Fruit fly (Drosophila melanogaster): Measurements from ENCODE around the gene Egfrap.

Gene Egfrap

DNA sequence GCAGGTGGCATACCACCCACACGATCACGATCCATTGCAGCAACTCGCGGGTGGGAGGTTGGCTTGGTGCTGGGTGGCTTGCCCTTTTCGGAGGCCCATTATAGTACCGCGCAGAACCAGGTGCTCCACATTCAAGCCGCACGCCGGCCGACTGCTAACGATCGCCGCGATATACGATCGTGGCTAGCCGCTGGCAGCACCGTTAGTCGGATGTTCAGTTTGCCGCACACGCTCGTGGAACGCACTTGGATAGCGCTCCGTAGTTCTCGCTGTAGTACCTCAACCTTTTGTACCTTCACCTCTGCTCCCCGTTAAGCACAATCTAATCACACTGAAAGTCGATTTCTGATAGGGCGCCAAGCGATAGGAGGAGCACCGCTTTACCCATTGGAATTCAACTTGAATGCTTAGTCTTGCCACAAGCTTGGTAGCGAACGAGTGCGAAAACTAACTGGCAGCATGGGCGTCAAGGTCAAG is 26.8 kb downstream of the Egfrap start, which contains the start of gene CG33523:
CG33523 (plus strand) TSS at position 217 of the 477 bp plus-strand sequence.
- TF ChIP-seq Hr96 (GFP tag; optimal IDR thresholded peaks at IDR 0.05): peak; percentile 43
- TF ChIP-seq CG12768 (GFP tag; optimal IDR thresholded peaks at IDR 0.05): peak; percentile 41
- TF ChIP-seq CG7045 (GFP tag; optimal IDR thresholded peaks at IDR 0.05): no peak
- no peak for TF ChIP-seq CG14711 (tag; optimal IDR thresholded peaks at IDR 0.05)
- peak; percentile 79 for TF ChIP-seq ovo (GFP tag; optimal IDR thresholded peaks at IDR 0.05)
- peak; percentile 39 for TF ChIP-seq cic (GFP tag; optimal IDR thresholded peaks at IDR 0.05)
- TF ChIP-seq Mnt (GFP tag; optimal IDR thresholded peaks at IDR 0.05): peak; percentile 42

DNA sequence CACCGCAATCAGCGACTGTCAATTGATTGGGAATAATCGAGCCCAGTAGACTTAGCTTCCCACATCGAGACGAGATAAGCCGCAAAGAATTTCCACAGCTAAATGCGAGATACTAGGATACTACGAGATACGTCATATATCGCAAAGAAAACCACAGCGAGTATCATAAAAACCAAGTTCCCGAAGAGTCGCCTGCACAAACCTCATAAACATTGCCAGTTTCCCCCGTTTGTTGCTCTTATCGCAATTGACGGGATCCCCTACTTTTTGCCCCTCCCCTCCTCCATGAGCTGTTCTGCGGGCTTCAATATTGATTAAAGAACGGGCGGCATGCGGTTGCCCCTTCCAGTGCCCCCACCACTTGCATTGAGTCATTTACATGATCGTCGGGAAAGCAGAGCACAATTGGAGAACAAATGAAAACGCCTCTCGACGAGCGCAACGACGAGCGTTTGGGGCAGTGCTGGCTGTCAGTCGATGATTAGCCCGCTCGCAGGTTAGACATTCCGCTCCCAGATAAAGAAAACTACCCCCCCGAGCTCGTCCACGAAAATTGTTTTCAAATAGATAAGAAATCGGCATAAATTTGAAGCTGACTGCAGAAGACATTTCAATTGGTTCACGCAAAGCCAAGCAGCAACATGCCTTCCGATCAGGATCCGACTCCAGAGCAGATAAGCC is 28.3 kb downstream of the Egfrap start, which contains the start of gene CG32407:
CG32407 (plus strand) TSS at position 51 of the 681 bp plus-strand sequence.
- peak; percentile 24 for TF ChIP-seq ovo (GFP tag; optimal IDR thresholded peaks at IDR 0.05)
- TF ChIP-seq CG33017 (tag; optimal IDR thresholded peaks at IDR 0.05): no peak
- peak; percentile 36 for TF ChIP-seq Crg-1 (GFP tag; optimal IDR thresholded peaks at IDR 0.05)
- TF ChIP-seq cic (GFP tag; optimal IDR thresholded peaks at IDR 0.05): peak; percentile 59
- TF ChIP-seq Mnt (GFP tag; optimal IDR thresholded peaks at IDR 0.05): peak; percentile 71
- peak; percentile 23 for TF ChIP-seq CG7101 (tag; optimal IDR thresholded peaks at IDR 0.05)
- TF ChIP-seq CG14711 (tag; optimal IDR thresholded peaks at IDR 0.05): no peak
- TF ChIP-seq CG5204 (GFP tag; optimal IDR thresholded peaks at IDR 0.05): no peak
- peak; percentile 6 for TF ChIP-seq CG7045 (GFP tag; optimal IDR thresholded peaks at IDR 0.05)
- TF ChIP-seq CG12768 (GFP tag; optimal IDR thresholded peaks at IDR 0.05): peak; percentile 45
- TF ChIP-seq toe (GFP tag; optimal IDR thresholded peaks at IDR 0.05): peak; percentile 8
- TF ChIP-seq pad (GFP tag; optimal IDR thresholded peaks at IDR 0.05): peak; percentile 64
- TF ChIP-seq Hr96 (GFP tag; optimal IDR thresholded peaks at IDR 0.05): peak; percentile 53
- peak; percentile 13 for TF ChIP-seq CG11617 (GFP tag; optimal IDR thresholded peaks at IDR 0.05)

DNA sequence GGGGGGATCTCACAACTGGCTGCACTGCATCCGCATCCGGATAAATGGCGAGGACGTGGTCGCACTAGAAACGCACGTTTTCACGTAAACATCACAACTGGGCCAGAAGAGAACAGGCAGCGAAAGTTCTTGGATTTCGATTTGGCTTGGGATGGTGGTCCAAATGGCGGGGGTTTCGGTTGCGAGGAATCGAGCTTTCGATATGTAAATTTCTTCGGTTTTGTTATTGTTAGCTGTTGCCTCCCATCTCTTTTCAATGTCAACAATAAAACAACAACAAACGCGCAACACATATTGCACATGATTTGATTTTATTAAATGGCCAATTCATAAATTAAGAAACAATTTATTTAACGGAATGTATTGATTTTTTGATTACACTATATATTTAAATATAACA is 29.2 kb downstream of the Egfrap start, which contains the start of gene PXo:
PXo (minus strand) TSS at position 101 of the 400 bp plus-strand sequence.
- TF ChIP-seq Hr96 (GFP tag; optimal IDR thresholded peaks at IDR 0.05) (no peak), CG5204 (GFP tag; optimal IDR thresholded peaks at IDR 0.05) (no peak), Crg-1 (GFP tag; optimal IDR thresholded peaks at IDR 0.05) (no peak), cnc (optimal IDR thresholded peaks at IDR 0.05) (no peak), CG7101 (tag; optimal IDR thresholded peaks at IDR 0.05) (no peak), CG7045 (GFP tag; optimal IDR thresholded peaks at IDR 0.05) (no peak)

DNA sequence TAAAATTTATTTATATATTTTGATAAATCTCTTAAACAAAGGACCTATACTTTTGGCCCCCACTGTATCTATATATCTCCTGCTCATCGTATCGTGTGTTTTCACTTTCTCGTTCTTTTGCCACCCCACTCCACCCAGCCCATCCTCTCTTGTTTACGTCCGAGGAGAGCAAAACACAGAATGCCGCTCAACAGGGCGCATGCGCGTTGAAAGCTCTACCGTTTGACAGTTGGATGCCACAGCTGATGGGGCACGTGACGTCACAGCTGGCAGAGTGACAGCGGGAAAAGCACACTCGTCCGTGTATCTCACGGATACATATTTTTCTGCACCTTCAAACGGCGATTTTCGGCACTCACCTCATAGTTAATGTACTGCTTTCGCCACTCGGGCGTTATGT is 29.7 kb downstream of the Egfrap start:
- TF ChIP-seq CG7045 (GFP tag; optimal IDR thresholded peaks at IDR 0.05) (no peak), CG5204 (GFP tag; optimal IDR thresholded peaks at IDR 0.05) (no peak), CG14711 (tag; optimal IDR thresholded peaks at IDR 0.05) (no peak), CG33017 (tag; optimal IDR thresholded peaks at IDR 0.05) (no peak), pad (GFP tag; optimal IDR thresholded peaks at IDR 0.05) (no peak), toe (GFP tag; optimal IDR thresholded peaks at IDR 0.05) (no peak), CG1620 (GFP tag; optimal IDR thresholded peaks at IDR 0.05) (no peak), bab1 (GFP tag; optimal IDR thresholded peaks at IDR 0.05) (no peak), cic (GFP tag; optimal IDR thresholded peaks at IDR 0.05) (peak; percentile 12)

DNA sequence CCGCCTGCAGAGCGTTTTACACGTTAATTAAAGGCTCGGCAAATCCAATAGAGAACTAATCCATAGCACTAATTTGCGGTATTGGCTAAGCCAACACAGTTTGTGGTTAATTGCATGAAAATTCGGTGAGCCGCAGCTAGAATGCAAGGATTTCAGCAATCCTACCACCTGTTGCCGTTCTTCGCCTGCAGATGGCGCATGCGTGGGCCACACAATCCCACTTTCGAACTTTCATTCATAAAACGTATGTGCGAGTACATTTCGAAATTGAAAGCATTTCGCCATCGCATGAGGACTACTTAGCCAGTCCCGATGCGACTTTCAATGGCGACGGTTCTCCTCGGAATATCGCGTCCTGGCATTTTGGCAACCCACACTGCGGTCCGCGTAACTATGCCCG is 43.4 kb downstream of the Egfrap start, which contains the start of gene CG13288:
CG13288 (plus strand) TSS at position 305 of the 400 bp plus-strand sequence.
- no peak for TF ChIP-seq CG12768 (GFP tag; optimal IDR thresholded peaks at IDR 0.05)
- TF ChIP-seq tj (GFP tag; optimal IDR thresholded peaks at IDR 0.05): no peak
- TF ChIP-seq Clk (GFP tag; optimal IDR thresholded peaks at IDR 0.05): no peak
- TF ChIP-seq cnc (optimal IDR thresholded peaks at IDR 0.05): no peak
- TF ChIP-seq ovo (GFP tag; optimal IDR thresholded peaks at IDR 0.05): no peak
- TF ChIP-seq CG5204 (GFP tag; optimal IDR thresholded peaks at IDR 0.05): no peak
- no peak for TF ChIP-seq CG33017 (tag; optimal IDR thresholded peaks at IDR 0.05)
- no peak for TF ChIP-seq Crg-1 (GFP tag; optimal IDR thresholded peaks at IDR 0.05)
- TF ChIP-seq CG11617 (GFP tag; optimal IDR thresholded peaks at IDR 0.05): no peak
- TF ChIP-seq CG14711 (tag; optimal IDR thresholded peaks at IDR 0.05): no peak
- TF ChIP-seq kay (GFP tag; ENCODE audit: borderline replicate concordance): no peak
- no peak for TF ChIP-seq CG7101 (tag; optimal IDR thresholded peaks at IDR 0.05)
- TF ChIP-seq CG7045 (GFP tag; optimal IDR thresholded peaks at IDR 0.05): no peak
- TF ChIP-seq Mnt (GFP tag; optimal IDR thresholded peaks at IDR 0.05): no peak
- no peak for TF ChIP-seq CG1620 (GFP tag; optimal IDR thresholded peaks at IDR 0.05)
- no peak for TF ChIP-seq Hr96 (GFP tag; optimal IDR thresholded peaks at IDR 0.05)
- TF ChIP-seq toe (GFP tag; optimal IDR thresholded peaks at IDR 0.05): no peak
- TF ChIP-seq cic (GFP tag; optimal IDR thresholded peaks at IDR 0.05): no peak
- no peak for TF ChIP-seq pad (GFP tag; optimal IDR thresholded peaks at IDR 0.05)

DNA sequence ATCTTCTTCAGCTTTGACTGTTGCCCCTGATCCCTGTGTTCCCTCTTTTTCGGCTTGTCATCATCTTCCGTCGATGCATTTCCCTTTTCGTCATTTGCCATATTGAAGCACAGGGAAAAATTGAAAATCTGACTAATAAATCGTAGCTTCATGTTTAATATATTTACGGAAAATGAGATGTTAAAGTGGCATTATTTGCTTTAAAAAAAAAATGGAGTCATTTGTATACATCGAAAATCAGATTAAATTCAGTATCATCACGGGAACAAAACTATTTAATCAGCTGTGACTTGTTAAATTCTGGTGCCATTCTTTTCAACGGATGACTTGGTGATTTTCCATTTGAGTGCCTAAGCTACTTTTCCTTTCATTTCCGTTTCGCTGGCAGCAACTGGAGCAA is 43.9 kb downstream of the Egfrap start, which contains the start of gene CG10486:
CG10486 (minus strand) TSS at position 101 of the 400 bp plus-strand sequence.
- no peak for TF ChIP-seq toe (GFP tag; optimal IDR thresholded peaks at IDR 0.05)
- no peak for TF ChIP-seq CG11617 (GFP tag; optimal IDR thresholded peaks at IDR 0.05)
- TF ChIP-seq Crg-1 (GFP tag; optimal IDR thresholded peaks at IDR 0.05): no peak
- TF ChIP-seq CG1620 (GFP tag; optimal IDR thresholded peaks at IDR 0.05): no peak
- TF ChIP-seq pad (GFP tag; optimal IDR thresholded peaks at IDR 0.05): no peak
- TF ChIP-seq CG12768 (GFP tag; optimal IDR thresholded peaks at IDR 0.05): no peak
